Worm (Caenorhabditis elegans): ENCODE results near the gene vap-2.

vap-2 gene

DNA sequence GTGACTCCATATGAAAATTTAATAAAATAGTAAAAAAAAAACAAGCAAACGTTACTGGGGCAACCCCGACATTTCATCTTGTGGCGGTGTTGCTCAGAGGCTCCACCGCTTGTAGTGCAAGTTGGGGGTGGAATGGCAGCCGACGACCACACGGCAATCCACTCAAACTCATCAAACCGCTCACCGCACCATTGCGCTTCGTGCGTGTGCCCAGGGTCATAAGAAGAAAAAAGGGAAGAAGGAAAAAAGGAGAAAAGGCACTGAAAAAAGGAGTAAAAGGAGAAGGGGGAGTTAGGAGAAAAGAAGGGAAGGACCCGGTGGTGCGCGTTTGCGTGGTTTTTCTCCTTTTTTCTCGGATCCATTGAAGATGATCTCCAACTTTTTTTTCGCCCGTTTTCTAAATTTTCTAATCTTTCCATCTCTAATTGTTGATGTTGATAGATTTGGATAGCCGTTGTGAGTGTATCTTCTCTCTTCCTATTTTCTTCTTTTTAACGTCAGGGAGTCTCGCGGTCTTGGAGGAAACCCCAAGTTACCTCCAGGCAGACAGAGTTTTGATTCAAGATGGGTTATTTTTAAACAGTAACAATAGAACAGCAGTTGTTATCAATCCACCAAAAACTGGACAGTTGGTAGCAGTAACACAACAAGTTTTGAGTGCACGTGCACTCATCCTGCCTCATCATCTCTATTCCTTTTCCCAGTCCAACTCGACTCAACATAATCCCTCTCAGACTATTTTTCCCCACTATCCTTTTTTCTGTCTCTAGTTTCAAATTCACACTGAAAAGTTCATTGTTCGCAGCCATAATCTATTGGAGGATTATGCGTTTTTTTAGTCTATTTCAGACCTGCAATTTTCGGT, 23.8 kb downstream of the vap-2 start:
- TF ChIP-seq fkh-8 (tag; optimal IDR thresholded peaks at IDR 0.05) (peak; percentile 61), mep-1 (tag; optimal IDR thresholded peaks at IDR 0.05) (no peak), F16B12.6 (tag; optimal IDR thresholded peaks at IDR 0.05) (no peak), lin-14 (GFP tag; optimal IDR thresholded peaks at IDR 0.05) (peak; percentile 71), nhr-19 (GFP tag; conservative IDR thresholded peaks at IDR 0.05) (no peak; the same call in 1 of the 2 replicates), tbx-2 (tag; optimal IDR thresholded peaks at IDR 0.05) (no peak), zag-1 (tag; optimal IDR thresholded peaks at IDR 0.05) (no peak), unc-130 (tag; optimal IDR thresholded peaks at IDR 0.05) (peak; percentile 31), unc-86 (tag; optimal IDR thresholded peaks at IDR 0.05) (no peak), zip-4 (GFP tag; optimal IDR thresholded peaks at IDR 0.05) (no peak), mdl-1 (tag; optimal IDR thresholded peaks at IDR 0.05) (no peak), snpc-4 (tag; optimal IDR thresholded peaks at IDR 0.05) (peak; percentile 3), ceh-88 (GFP tag; IDR thresholded peaks at IDR 0.05) (no peak), ceh-82 (tag; optimal IDR thresholded peaks at IDR 0.05) (peak in 2 of 3 experiments; percentile 25 to 42), lin-35 (GFP tag; optimal IDR thresholded peaks at IDR 0.05) (peak in 1 of 2 experiments; percentile 2), ztf-11 (tag; optimal IDR thresholded peaks at IDR 0.05) (no peak), lin-13 (GFP tag; optimal IDR thresholded peaks at IDR 0.05) (no peak), unc-30 (tag; optimal IDR thresholded peaks at IDR 0.05) (no peak), nhr-77 (tag; optimal IDR thresholded peaks at IDR 0.05) (no peak), pax-3 (tag; optimal IDR thresholded peaks at IDR 0.05) (no peak), blmp-1 (tag; optimal IDR thresholded peaks at IDR 0.05) (peak; percentile 55), jun-1 (tag; optimal IDR thresholded peaks at IDR 0.05) (peak; percentile 5), C04F5.9 (tag; optimal IDR thresholded peaks at IDR 0.05) (no peak), efl-3 (GFP tag; optimal IDR thresholded peaks at IDR 0.05) (no peak), ceh-63 (GFP tag; optimal IDR thresholded peaks at IDR 0.05) (no peak), alr-1 (tag; optimal IDR thresholded peaks at IDR 0.05; ENCODE audit: borderline replicate concordance) (no peak), egl-27 (tag; optimal IDR thresholded peaks at IDR 0.05) (no peak), unc-62 (GFP tag; optimal IDR thresholded peaks at IDR 0.05) (no peak), efl-1 (optimal IDR thresholded peaks at IDR 0.05) (no peak), efl-1 (GFP tag; optimal IDR thresholded peaks at IDR 0.05 in 1 of 2) (peak in 1 of 2 experiments; percentile 19), skn-1 (tag; optimal IDR thresholded peaks at IDR 0.05) (no peak), unc-98 (GFP tag; IDR thresholded peaks at IDR 0.05) (no peak), nhr-84 (tag; optimal IDR thresholded peaks at IDR 0.05) (no peak), xbp-1 (tag; optimal IDR thresholded peaks at IDR 0.05) (no peak), nhr-28 (tag; optimal IDR thresholded peaks at IDR 0.05) (no peak), aha-1 (tag; optimal IDR thresholded peaks at IDR 0.05) (no peak), mef-2 (tag; optimal IDR thresholded peaks at IDR 0.05) (no peak), aly-2 (tag; optimal IDR thresholded peaks at IDR 0.05) (no peak), nhr-85 (tag) (peak; percentile 89), elt-2 (tag; optimal IDR thresholded peaks at IDR 0.05) (no peak), snu-23 (GFP tag; optimal IDR thresholded peaks at IDR 0.05) (peak; percentile 22), nhr-90 (tag; optimal IDR thresholded peaks at IDR 0.05; ENCODE audit: poor library complexity) (no peak), lsy-2 (tag; optimal IDR thresholded peaks at IDR 0.05) (no peak), ceh-90 (tag; optimal IDR thresholded peaks at IDR 0.05) (no peak), sox-4 (tag; optimal IDR thresholded peaks at IDR 0.05) (no peak), fos-1 (tag; optimal IDR thresholded peaks at IDR 0.05) (no peak), sptf-1 (tag; optimal IDR thresholded peaks at IDR 0.05) (no peak), dpl-1 (GFP tag; optimal IDR thresholded peaks at IDR 0.05) (no peak), lin-15B (tag; optimal IDR thresholded peaks at IDR 0.05) (no peak), lin-39 (tag; optimal IDR thresholded peaks at IDR 0.05) (no peak), C34B4.2 (tag; optimal IDR thresholded peaks at IDR 0.05) (no peak), sup-37 (GFP tag; optimal IDR thresholded peaks at IDR 0.05) (no peak)
